Worm (Caenorhabditis elegans) whole organism, late embryonic: ENCODE data around the gene col-19.

Experiments used
- ama-1 ChIP-seq: fragments of 150-350 bp; optimal IDR thresholded peaks from 2 replicates; lab custom pipeline; 2014
- ceh-6 ChIP-seq: fragments of 200-800 bp; sonication (Bioruptor generic); optimal IDR thresholded peaks from 2 replicates; lab custom pipeline; 2018; ENCODE audit warnings: mild to moderate bottlenecking, missing genetic modification characterization, missing compliant biosample characterization
- elt-2 ChIP-seq: sonication (generic microtip); optimal IDR thresholded peaks from 2 replicates; lab custom pipeline; 2016; ENCODE audit warnings: missing genetic modification reagents, missing genetic modification characterization, missing compliant biosample characterization
- hlh-15 ChIP-seq: sonication (generic microtip); optimal IDR thresholded peaks from 2 replicates; lab custom pipeline; 2016; ENCODE audit warnings: missing genetic modification characterization, missing compliant biosample characterization
- hlh-8 ChIP-seq: sonication (generic microtip); optimal IDR thresholded peaks from 2 replicates; lab custom pipeline; 2016; ENCODE audit warnings: missing genotype, missing genetic modification characterization, missing compliant biosample characterization
- lin-11 ChIP-seq: fragments of 200-800 bp; sonication (Bioruptor generic); optimal IDR thresholded peaks from 2 replicates; lab custom pipeline; 2018; ENCODE audit warnings: mild to moderate bottlenecking, missing genetic modification characterization, missing compliant biosample characterization
- nhr-11 ChIP-seq: fragments of 150-350 bp; optimal IDR thresholded peaks from 2 replicates; lab custom pipeline; 2014; ENCODE audit warnings: missing biosample characterization, missing genetic modification characterization
- pha-4 ChIP-seq: fragments of 150-350 bp; optimal IDR thresholded peaks from 2 replicates; lab custom pipeline; 2018; ENCODE audit warnings: missing biosample characterization, missing genetic modification reagents, missing genetic modification characterization
- pqm-1 ChIP-seq: sonication (generic microtip); optimal IDR thresholded peaks from 2 replicates; lab custom pipeline; 2016; ENCODE audit warnings: missing genetic modification characterization, missing compliant biosample characterization
- pros-1 ChIP-seq: fragments of 150-350 bp; optimal IDR thresholded peaks from 2 replicates; lab custom pipeline; 2014; ENCODE audit warnings: missing biosample characterization, missing genetic modification reagents, missing genetic modification characterization
- syd-9 ChIP-seq: sonication (generic microtip); optimal IDR thresholded peaks from 2 replicates; lab custom pipeline; 2016; ENCODE audit warnings: mild to moderate bottlenecking, missing genetic modification characterization, moderate library complexity, missing compliant biosample characterization
- tbx-2 ChIP-seq: sonication (generic microtip); optimal IDR thresholded peaks from 2 replicates; lab custom pipeline; 2016; ENCODE audit warnings: missing genetic modification characterization, missing compliant biosample characterization
- tbx-7 ChIP-seq: sonication (generic microtip); optimal IDR thresholded peaks from 2 replicates; lab custom pipeline; 2016; ENCODE audit warnings: missing genotype, missing genetic modification characterization, missing compliant biosample characterization
- unc-55 ChIP-seq: sonication (generic microtip); optimal IDR thresholded peaks from 2 replicates; lab custom pipeline; 2017; ENCODE audit warnings: missing biosample characterization, missing genetic modification reagents, missing genetic modification characterization

DNA sequence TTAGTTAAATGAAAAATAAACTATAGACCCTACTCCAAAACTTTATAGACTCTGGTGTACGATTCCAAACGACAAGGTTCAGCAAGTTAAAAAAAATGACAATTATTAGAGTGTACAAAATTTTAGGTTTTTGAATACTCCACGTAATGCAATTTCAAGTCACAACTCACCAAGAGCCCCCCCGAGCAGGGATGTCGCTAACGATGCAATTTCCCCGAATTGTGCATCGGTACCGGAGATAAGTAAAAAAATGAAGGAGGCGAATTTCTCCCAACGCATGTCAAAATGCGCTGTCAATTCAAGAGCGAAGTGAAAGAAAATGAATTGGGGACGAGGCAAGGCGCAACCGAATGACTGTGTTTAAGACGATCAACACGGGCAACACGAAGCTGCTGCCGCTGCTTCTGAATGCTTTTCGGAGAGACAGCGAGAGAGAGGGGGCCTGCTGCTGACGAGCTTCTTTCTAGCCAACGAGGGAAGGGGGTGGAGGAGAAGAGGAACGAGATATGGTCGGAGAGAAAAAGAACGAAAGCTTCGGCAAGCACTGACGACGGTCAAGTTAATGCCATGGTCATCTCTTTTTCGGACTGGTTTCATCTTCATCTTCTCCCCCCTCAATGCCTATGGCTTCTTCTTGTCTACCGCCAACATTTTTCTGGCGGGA, 35.8 kb downstream of the col-19 start, which contains the start of gene abu-12:
- no peak for TF ChIP-seq pqm-1 (tag; lab: Kevin White, UChicago)
- TF ChIP-seq pros-1 (tag; lab: Kevin White, UChicago) = no peak
- TF ChIP-seq elt-2 (tag; lab: Kevin White, UChicago) = no peak
- TF ChIP-seq hlh-15 (tag; lab: Kevin White, UChicago) = no peak
- no peak for TF ChIP-seq pha-4
- TF ChIP-seq ceh-6 = no peak
- no peak for TF ChIP-seq nhr-11 (tag; lab: Kevin White, UChicago)
- no peak for TF ChIP-seq tbx-7 (tag; lab: Kevin White, UChicago)
- TF ChIP-seq syd-9 (tag; lab: Kevin White, UChicago) = no peak
- no peak for TF ChIP-seq ama-1 (lab: Kevin White, UChicago)
- TF ChIP-seq hlh-8 (tag; lab: Kevin White, UChicago) = no peak
- no peak for TF ChIP-seq unc-55 (GFP tag; lab: Kevin White, UChicago)
- TF ChIP-seq lin-11 (tag; lab: Kevin White, UChicago) = no peak
- TF ChIP-seq tbx-2 = no peak
